Fruit fly (Drosophila melanogaster) whole organism, embryonic: ENCODE measurements around the gene Cdc6.

Source experiments
- Aef1 ChIP-seq: fragments of 200-800 bp; sonication (Bioruptor generic); IDR thresholded peaks from 3 replicates; pipeline ENCODE4 v1.3.6; 2022; ENCODE audit warnings: missing biosample characterization, missing genetic modification characterization
- Asciz ChIP-seq: fragments of 200-800 bp; sonication (Bioruptor generic); optimal IDR thresholded peaks from 2 replicates; lab custom pipeline; 2017; ENCODE audit warnings: missing biosample characterization, mild to moderate bottlenecking, missing genetic modification characterization, missing genetic modification reagents
- BtbVII ChIP-seq: fragments of 200-800 bp; sonication (Bioruptor generic); optimal IDR thresholded peaks from 3 replicates; lab custom pipeline; 2017; ENCODE audit warnings: missing biosample characterization, mild to moderate bottlenecking, missing genetic modification characterization
- C15 ChIP-seq: fragments of 200-800 bp; sonication (Bioruptor generic); IDR thresholded peaks from 3 replicates; pipeline ENCODE4 v1.3.6; 2022; ENCODE audit warnings: missing biosample characterization, missing genetic modification characterization
- CG11247 ChIP-seq: fragments of 200-800 bp; sonication (Bioruptor generic); IDR thresholded peaks from 2 replicates; pipeline ENCODE4 v1.3.6; 2022; ENCODE audit warnings: missing biosample characterization, missing genetic modification characterization
- CG11560 ChIP-seq: fragments of 200-800 bp; sonication (Bioruptor generic); IDR thresholded peaks from 3 replicates; pipeline ENCODE4 v1.3.6; 2022; ENCODE audit warnings: missing biosample characterization, missing genetic modification characterization
- CG12942 ChIP-seq: fragments of 200-800 bp; sonication (Bioruptor generic); optimal IDR thresholded peaks from 3 replicates; lab custom pipeline; 2016; ENCODE audit warnings: missing biosample characterization, missing genetic modification characterization
- CG14667 ChIP-seq: fragments of 200-800 bp; sonication (Bioruptor generic); IDR thresholded peaks from 2 replicates; pipeline ENCODE4 v1.3.6; 2022; ENCODE audit warnings: missing biosample characterization, missing genetic modification characterization
- CG14965 ChIP-seq: fragments of 200-800 bp; sonication (Bioruptor generic); optimal IDR thresholded peaks from 2 replicates; lab custom pipeline; 2016; ENCODE audit warnings: missing biosample characterization, missing genetic modification characterization, borderline replicate concordance
- CG15479 ChIP-seq: fragments of 200-800 bp; sonication (Bioruptor generic); optimal IDR thresholded peaks from 3 replicates; lab custom pipeline; 2019; ENCODE audit warnings: missing biosample characterization, mild to moderate bottlenecking, missing genetic modification characterization, moderate library complexity
- CG15514 ChIP-seq: fragments of 200-800 bp; sonication (Bioruptor generic); optimal IDR thresholded peaks from 3 replicates; lab custom pipeline; 2017; ENCODE audit warnings: missing biosample characterization, missing genetic modification characterization, mild to moderate bottlenecking, moderate library complexity, missing genetic modification reagents
- CG15696 ChIP-seq: fragments of 200-800 bp; sonication (Bioruptor generic); optimal IDR thresholded peaks from 2 replicates; lab custom pipeline; 2019; ENCODE audit warnings: missing biosample characterization, mild to moderate bottlenecking, missing genetic modification characterization, moderate library complexity
- CG17612 ChIP-seq: fragments of 200-800 bp; sonication (Bioruptor generic); IDR thresholded peaks from 2 replicates; pipeline ENCODE4 v1.3.6; 2022; ENCODE audit warnings: missing biosample characterization, missing genetic modification characterization
- CG18764 ChIP-seq: fragments of 200-800 bp; sonication (Bioruptor generic); optimal IDR thresholded peaks from 3 replicates; lab custom pipeline; 2016; ENCODE audit warnings: missing biosample characterization, missing genetic modification characterization
- CG2116 ChIP-seq: fragments of 200-800 bp; sonication (Bioruptor generic); optimal IDR thresholded peaks from 3 replicates; lab custom pipeline; 2018; ENCODE audit warnings: missing biosample characterization, mild to moderate bottlenecking, missing genetic modification characterization
- CG2120 ChIP-seq: fragments of 200-800 bp; sonication (Bioruptor generic); optimal IDR thresholded peaks from 3 replicates; lab custom pipeline; 2016; ENCODE audit warnings: missing biosample characterization, missing genetic modification characterization
- CG2889 ChIP-seq: fragments of 200-800 bp; sonication (Bioruptor generic); IDR thresholded peaks from 3 replicates; pipeline ENCODE4 v1.3.6; 2022; ENCODE audit warnings: missing biosample characterization, missing genetic modification characterization
- CG33213 ChIP-seq: fragments of 200-800 bp; sonication (Bioruptor generic); optimal IDR thresholded peaks from 3 replicates; lab custom pipeline; 2016; ENCODE audit warnings: missing biosample characterization, missing genetic modification characterization
- CG34224 ChIP-seq: fragments of 200-800 bp; sonication (Bioruptor generic); IDR thresholded peaks from 3 replicates; pipeline ENCODE4 v1.3.6; 2022; ENCODE audit warnings: missing biosample characterization, missing genetic modification characterization; ENCODE audit not compliant: partially characterized antibody
- CG3995 ChIP-seq: fragments of 200-800 bp; sonication (Bioruptor generic); optimal IDR thresholded peaks from 3 replicates; lab custom pipeline; 2016; ENCODE audit warnings: missing biosample characterization, missing genetic modification characterization
- CG4854 ChIP-seq: fragments of 200-800 bp; sonication (Bioruptor generic); optimal IDR thresholded peaks from 2 replicates; lab custom pipeline; 2016; ENCODE audit warnings: missing biosample characterization, missing genetic modification characterization, inconsistent platforms
- Dad ChIP-seq: fragments of 200-800 bp; sonication (Bioruptor generic); optimal IDR thresholded peaks from 3 replicates; lab custom pipeline; 2016; ENCODE audit warnings: missing biosample characterization, missing genetic modification characterization
- Dfd ChIP-seq, 2 experiments: fragments of >200 bp; optimal IDR thresholded peaks; 2 replicates each; lab custom pipeline; 2017; ENCODE audit warnings: missing biosample characterization in 2 of 2, missing genetic modification characterization in 2 of 2
- Dip2 ChIP-seq: fragments of 200-800 bp; sonication (Bioruptor generic); IDR thresholded peaks from 2 replicates; pipeline ENCODE4 v1.3.6; 2022; ENCODE audit warnings: missing biosample characterization, missing genetic modification characterization
- Drgx ChIP-seq: fragments of 200-800 bp; sonication (Bioruptor generic); IDR thresholded peaks from 2 replicates; pipeline ENCODE4 v1.3.6; 2022; ENCODE audit warnings: missing biosample characterization, missing genetic modification characterization
- Fer3 ChIP-seq: fragments of 200-800 bp; sonication (Bioruptor generic); optimal IDR thresholded peaks from 2 replicates; lab custom pipeline; 2018; ENCODE audit warnings: missing biosample characterization, mild to moderate bottlenecking, missing genetic modification characterization, moderate library complexity
- Gsc ChIP-seq: fragments of 200-800 bp; sonication (Bioruptor generic); IDR thresholded peaks from 2 replicates; pipeline ENCODE4 v1.3.6; 2022; ENCODE audit warnings: missing biosample characterization, missing genetic modification characterization
- HLH54F ChIP-seq: fragments of 200-800 bp; sonication (Bioruptor generic); optimal IDR thresholded peaks from 3 replicates; lab custom pipeline; 2016; ENCODE audit warnings: missing biosample characterization, missing genetic modification characterization
- Hmr ChIP-seq: fragments of 200-800 bp; sonication (Bioruptor generic); optimal IDR thresholded peaks from 3 replicates; lab custom pipeline; 2017; ENCODE audit warnings: mild to moderate bottlenecking, missing biosample characterization, missing genetic modification reagents, missing genetic modification characterization
- Hmx ChIP-seq: fragments of 200-800 bp; sonication (Bioruptor generic); optimal IDR thresholded peaks from 2 replicates; lab custom pipeline; 2016; ENCODE audit warnings: missing biosample characterization, missing genetic modification characterization
- Hr78 ChIP-seq, 2 experiments: fragments of 200-800 bp in 1 of 2; fragments of >200 bp in 1 of 2; sonication (Bioruptor generic) in 1 of 2; optimal IDR thresholded peaks; 2 replicates each; lab custom pipeline; 2017 to 2019; ENCODE audit warnings: missing biosample characterization in 2 of 2, missing genetic modification characterization in 2 of 2, mild to moderate bottlenecking in 1 of 2, moderate library complexity in 1 of 2
- Mad ChIP-seq: fragments of 200-800 bp; sonication (Bioruptor generic); optimal IDR thresholded peaks from 2 replicates; lab custom pipeline; 2016; ENCODE audit warnings: missing biosample characterization, missing genetic modification characterization
- Nf-YB ChIP-seq: fragments of 200-800 bp; sonication (Bioruptor generic); optimal IDR thresholded peaks from 3 replicates; lab custom pipeline; 2019; ENCODE audit warnings: missing biosample characterization, mild to moderate bottlenecking, missing genetic modification characterization, moderate library complexity
- Nf-YC ChIP-seq: fragments of 200-800 bp; optimal IDR thresholded peaks from 3 replicates; lab custom pipeline; 2019; ENCODE audit warnings: missing biosample characterization, mild to moderate bottlenecking, missing genetic modification characterization, moderate library complexity
- Pdp1 ChIP-seq, 2 experiments: fragments of 200-800 bp; sonication (Bioruptor generic); optimal IDR thresholded peaks; 3 replicates each; lab custom pipeline; 2016; ENCODE audit warnings: missing biosample characterization in 2 of 2, missing genetic modification characterization in 2 of 2, mild to moderate bottlenecking in 1 of 2, moderate library complexity in 1 of 2
- Tbp ChIP-seq: fragments of >200 bp; optimal IDR thresholded peaks from 2 replicates; lab custom pipeline; 2018; ENCODE audit warnings: missing biosample characterization, missing genetic modification characterization
- ac ChIP-seq: fragments of 200-800 bp; sonication (Bioruptor generic); optimal IDR thresholded peaks from 3 replicates; lab custom pipeline; 2017; ENCODE audit warnings: missing biosample characterization, mild to moderate bottlenecking, missing genetic modification characterization
- cad ChIP-seq: fragments of >200 bp; optimal IDR thresholded peaks from 2 replicates; lab custom pipeline; 2017; ENCODE audit warnings: missing biosample characterization, missing genetic modification characterization
- dysf ChIP-seq: fragments of 200-800 bp; sonication (Bioruptor generic); IDR thresholded peaks from 3 replicates; pipeline ENCODE4 v1.3.6; 2022; ENCODE audit warnings: missing biosample characterization, missing genetic modification characterization
- fu2 ChIP-seq: fragments of 200-800 bp; sonication (Bioruptor generic); optimal IDR thresholded peaks from 2 replicates; lab custom pipeline; 2016; ENCODE audit warnings: missing biosample characterization, missing genetic modification characterization
- gfzf ChIP-seq: fragments of 200-800 bp; sonication (Bioruptor generic); optimal IDR thresholded peaks from 2 replicates; lab custom pipeline; 2016; ENCODE audit warnings: missing biosample characterization, mild to moderate bottlenecking, missing genetic modification characterization, moderate library complexity
- grn ChIP-seq: fragments of 200-800 bp; sonication (Bioruptor generic); optimal IDR thresholded peaks from 3 replicates; lab custom pipeline; 2017; ENCODE audit warnings: missing biosample characterization, missing genetic modification characterization
- kni ChIP-seq: fragments of 200-800 bp; sonication (Bioruptor generic); optimal IDR thresholded peaks from 3 replicates; lab custom pipeline; 2017; ENCODE audit warnings: mild to moderate bottlenecking, missing biosample characterization, missing genetic modification reagents, missing genetic modification characterization
- maf-S ChIP-seq: fragments of 200-800 bp; sonication (Bioruptor generic); optimal IDR thresholded peaks from 2 replicates; lab custom pipeline; 2016; ENCODE audit warnings: missing biosample characterization, missing genetic modification characterization
- nerfin-2 ChIP-seq: fragments of 200-800 bp; sonication (Bioruptor generic); IDR thresholded peaks from 2 replicates; pipeline ENCODE4 v1.3.6; 2022; ENCODE audit warnings: missing biosample characterization, missing genetic modification characterization; ENCODE audit not compliant: partially characterized antibody
- rib ChIP-seq: fragments of 200-800 bp; sonication (Bioruptor generic); IDR thresholded peaks from 2 replicates; pipeline ENCODE4 v1.3.6; 2022; ENCODE audit warnings: missing biosample characterization, missing genetic modification characterization
- row ChIP-seq: fragments of 200-800 bp; sonication (Bioruptor generic); IDR thresholded peaks from 3 replicates; pipeline ENCODE4 v1.3.6; 2022; ENCODE audit warnings: missing biosample characterization, missing genetic modification characterization
- sens ChIP-seq: fragments of 200-800 bp; sonication (Bioruptor generic); peaks from one replicate; lab custom pipeline; 2016; ENCODE audit warnings: missing biosample characterization, missing genetic modification characterization
- sisA ChIP-seq: fragments of 200-800 bp; sonication (Bioruptor generic); IDR thresholded peaks from 2 replicates; pipeline ENCODE4 v1.3.6; 2022; ENCODE audit warnings: missing biosample characterization, missing genetic modification characterization
- sug ChIP-seq: fragments of 200-800 bp; optimal IDR thresholded peaks from 2 replicates; lab custom pipeline; 2019; ENCODE audit warnings: missing biosample characterization, mild to moderate bottlenecking, missing genetic modification characterization, moderate library complexity
- ttk ChIP-seq: fragments of 200-800 bp; sonication (Bioruptor generic); IDR thresholded peaks from 2 replicates; pipeline ENCODE4 v2.1.2; 2022; ENCODE audit warnings: missing biosample characterization, missing genetic modification characterization

Gene Cdc6

DNA sequence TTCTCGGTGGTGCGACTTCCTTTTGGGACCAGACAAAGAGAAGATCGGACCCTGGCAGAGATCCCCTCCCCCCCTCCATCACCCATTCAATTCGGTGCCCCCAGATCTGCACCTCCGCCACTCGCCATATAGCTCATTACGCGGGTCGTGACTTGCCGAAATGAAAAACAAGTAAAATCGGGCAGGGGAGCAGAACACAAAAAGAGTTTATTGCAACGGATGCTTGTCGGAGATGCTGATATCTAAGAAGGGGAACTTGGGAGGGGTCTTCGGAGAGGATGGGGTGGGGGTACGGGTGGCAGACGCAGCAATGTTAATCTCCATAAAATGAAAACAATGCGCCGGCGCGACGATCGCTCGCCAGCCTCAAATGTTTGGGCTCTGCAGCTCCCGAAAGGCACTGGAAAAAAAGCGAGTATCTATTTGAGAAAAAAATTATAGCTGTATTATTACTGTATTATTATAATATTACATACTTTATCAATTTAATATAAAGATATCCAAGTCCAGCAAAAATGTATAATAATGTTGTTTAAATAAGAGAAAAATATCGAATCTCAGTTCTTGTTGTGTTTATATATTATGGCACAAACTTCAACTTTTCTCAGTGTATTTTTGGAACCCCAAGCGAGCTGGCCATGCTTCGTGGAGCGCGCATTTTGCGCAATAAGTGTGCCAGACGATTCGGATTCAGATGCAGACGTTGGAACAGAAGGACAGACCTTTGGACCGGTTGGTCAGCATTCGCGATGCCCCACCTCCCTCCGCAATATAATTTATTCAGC, 34.1 kb upstream of the Cdc6 start (continued):
- peak; percentile 38 for TF ChIP-seq CG15696 (tag; lab: Kevin White, UChicago)
- TF ChIP-seq CG12942 (GFP tag; lab: Kevin White, UChicago), result no peak
- no peak for TF ChIP-seq dysf (GFP tag; lab: Robert Waterston, UW)
- TF ChIP-seq Asciz (GFP tag; lab: Kevin White, UChicago), result peak; percentile 2
- TF ChIP-seq sisA (GFP tag; lab: Robert Waterston, UW), result no peak
- no peak for TF ChIP-seq grn (GFP tag; lab: Kevin White, UChicago)
- no peak for TF ChIP-seq CG14965 (GFP tag; lab: Kevin White, UChicago)
- no peak for TF ChIP-seq CG2116 (GFP tag; lab: Kevin White, UChicago)
- TF ChIP-seq sens (GFP tag; lab: Kevin White, UChicago), result no peak
- TF ChIP-seq CG3995 (GFP tag; lab: Kevin White, UChicago), result no peak
- no peak for TF ChIP-seq CG34224 (GFP tag; lab: Robert Waterston, UW)
- no peak for TF ChIP-seq HLH54F (GFP tag; lab: Kevin White, UChicago)
- TF ChIP-seq CG17612, result no peak
- no peak for TF ChIP-seq CG33213 (GFP tag; lab: Kevin White, UChicago)
- no peak for TF ChIP-seq Aef1 (GFP tag; lab: Robert Waterston, UW)
- TF ChIP-seq Fer3, result no peak
- no peak for TF ChIP-seq fu2
- TF ChIP-seq CG4854 (GFP tag; lab: Kevin White, UChicago), result no peak
- TF ChIP-seq CG14667 (GFP tag; lab: Robert Waterston, UW), result no peak
- TF ChIP-seq CG11560 (tag; lab: Robert Waterston, UW), result no peak
- no peak for TF ChIP-seq CG15479 (GFP tag; lab: Kevin White, UChicago)
- no peak for TF ChIP-seq CG15514 (GFP tag; lab: Kevin White, UChicago)
- no peak for TF ChIP-seq Dad (GFP tag; lab: Kevin White, UChicago)
- no peak for TF ChIP-seq sug (tag; lab: Kevin White, UChicago)
- no peak for TF ChIP-seq CG11247
- no peak for TF ChIP-seq Gsc (GFP tag; lab: Robert Waterston, UW)
- TF ChIP-seq CG2120 (GFP tag; lab: Kevin White, UChicago), result no peak
- TF ChIP-seq Drgx (GFP tag; lab: Robert Waterston, UW), result peak; percentile 72
- no peak for TF ChIP-seq cad (GFP tag; lab: Kevin White, UChicago)
- TF ChIP-seq Dip2 (GFP tag; lab: Robert Waterston, UW), result no peak
- TF ChIP-seq Mad, result no peak
- no peak for TF ChIP-seq BtbVII (GFP tag; lab: Kevin White, UChicago)
- TF ChIP-seq Hmr, result no peak
- TF ChIP-seq Hr78 (GFP tag; optimal IDR thresholded peaks at IDR 0.05; lab: Kevin White, UChicago), result no peak
- no peak for TF ChIP-seq rib
- TF ChIP-seq nerfin-2, result no peak
- no peak for TF ChIP-seq C15 (GFP tag; lab: Robert Waterston, UW)
- no peak for TF ChIP-seq CG2889 (GFP tag; lab: Robert Waterston, UW)
- no peak for TF ChIP-seq Hmx (GFP tag; lab: Kevin White, UChicago)
- no peak for TF ChIP-seq gfzf
- TF ChIP-seq ttk (GFP tag; lab: Robert Waterston, UW), result peak; percentile 38; the same call in 1 of the 2 replicates
- TF ChIP-seq CG18764 (GFP tag; lab: Kevin White, UChicago), result no peak
- TF ChIP-seq Tbp, result no peak
- no peak for TF ChIP-seq Nf-YB (GFP tag; lab: Kevin White, UChicago)
- TF ChIP-seq Dfd (GFP tag; optimal IDR thresholded peaks at IDR 0.05; lab: Kevin White, UChicago), result no peak
- TF ChIP-seq ac (GFP tag; lab: Kevin White, UChicago), result no peak
- TF ChIP-seq maf-S (GFP tag; lab: Kevin White, UChicago), result no peak
- TF ChIP-seq kni (GFP tag; lab: Kevin White, UChicago), result no peak
- TF ChIP-seq row (GFP tag; lab: Robert Waterston, UW), result peak; percentile 66
- no peak for TF ChIP-seq Pdp1 (GFP tag; optimal IDR thresholded peaks at IDR 0.05; lab: Kevin White, UChicago)
- no peak for TF ChIP-seq Nf-YC (tag; lab: Kevin White, UChicago)
